Fruit fly (Drosophila melanogaster): ENCODE results near the gene CG7029.

The CG7029 gene

DNA sequence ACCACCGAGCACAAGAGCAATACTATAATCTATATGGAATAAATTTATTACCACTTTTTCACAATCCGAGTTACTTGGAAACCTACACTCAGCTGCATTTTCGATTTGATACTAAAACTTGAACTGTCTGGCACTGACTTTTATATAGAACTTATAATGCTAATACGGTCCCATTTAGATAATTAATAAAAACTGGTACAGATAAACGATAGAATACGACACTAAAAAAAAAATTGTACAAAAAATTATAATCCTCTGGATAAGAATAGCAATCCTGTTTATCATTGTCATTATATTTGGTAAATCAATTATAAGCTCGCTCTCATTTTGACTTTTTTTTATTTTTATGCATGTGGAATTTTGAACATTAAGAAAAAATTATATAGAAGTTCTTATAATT is 19.5 kb downstream of the CG7029 start, which contains the start of gene CG43093:
CG43093 (minus strand) TSS at position 101 of the 400 bp plus-strand sequence.
- TF ChIP-seq Sin3A (optimal IDR thresholded peaks at IDR 0.05) (no peak), h (optimal IDR thresholded peaks at IDR 0.05) (no peak), Myc (optimal IDR thresholded peaks at IDR 0.05) (no peak), psq (optimal IDR thresholded peaks at IDR 0.05) (no peak)

dm6 chr3R:22770887-22771286 is 20.2 kb downstream of the CG7029 start, which contains the start of gene CG43094:
Gene CG43094, minus strand, starts transcription at chr3R:22770987.
- TF ChIP-seq insv (optimal IDR thresholded peaks at IDR 0.05): no peak
- no peak for TF ChIP-seq Sin3A (optimal IDR thresholded peaks at IDR 0.05)
- no peak for TF ChIP-seq h (optimal IDR thresholded peaks at IDR 0.05)
- no peak for TF ChIP-seq psq (optimal IDR thresholded peaks at IDR 0.05)
- no peak for TF ChIP-seq ttk (optimal IDR thresholded peaks at IDR 0.05)
- no peak for TF ChIP-seq Myc (optimal IDR thresholded peaks at IDR 0.05)

- TF ChIP-seq Myc (optimal IDR thresholded peaks at IDR 0.05) (no peak), h (optimal IDR thresholded peaks at IDR 0.05) (no peak), insv (optimal IDR thresholded peaks at IDR 0.05) (no peak), Sin3A (optimal IDR thresholded peaks at IDR 0.05) (no peak), psq (optimal IDR thresholded peaks at IDR 0.05) (no peak), ttk (optimal IDR thresholded peaks at IDR 0.05) (no peak)
Observed at dm6 chr3R:22771670-22772069, 21.0 kb downstream of the CG7029 start, which contains the start of gene CG43095. Gene CG43095, minus strand, starts transcription at chr3R:22771770.

DNA sequence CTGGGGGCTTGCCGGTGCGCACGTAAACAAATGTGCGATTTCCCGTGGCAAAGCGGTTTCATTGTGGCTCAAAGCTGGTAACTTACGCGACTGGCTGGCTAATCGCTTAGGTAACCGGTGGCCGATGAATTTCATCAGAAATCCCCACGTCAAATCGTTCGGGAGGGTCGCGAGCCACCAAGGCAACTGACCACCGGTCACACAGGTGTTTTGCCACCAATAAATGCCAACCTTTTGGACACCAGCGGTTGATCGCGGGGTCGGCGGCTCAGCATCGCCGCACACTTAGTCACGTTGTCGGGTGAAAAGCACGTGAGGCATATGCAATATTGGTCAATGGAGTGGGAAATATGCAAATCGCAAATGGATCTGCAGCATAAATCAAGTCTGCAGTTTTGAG is 25.8 kb downstream of the CG7029 start:
- TF ChIP-seq Myc (optimal IDR thresholded peaks at IDR 0.05) (no peak), ttk (optimal IDR thresholded peaks at IDR 0.05) (no peak), psq (optimal IDR thresholded peaks at IDR 0.05) (no peak), h (optimal IDR thresholded peaks at IDR 0.05) (no peak), insv (optimal IDR thresholded peaks at IDR 0.05) (no peak)

DNA sequence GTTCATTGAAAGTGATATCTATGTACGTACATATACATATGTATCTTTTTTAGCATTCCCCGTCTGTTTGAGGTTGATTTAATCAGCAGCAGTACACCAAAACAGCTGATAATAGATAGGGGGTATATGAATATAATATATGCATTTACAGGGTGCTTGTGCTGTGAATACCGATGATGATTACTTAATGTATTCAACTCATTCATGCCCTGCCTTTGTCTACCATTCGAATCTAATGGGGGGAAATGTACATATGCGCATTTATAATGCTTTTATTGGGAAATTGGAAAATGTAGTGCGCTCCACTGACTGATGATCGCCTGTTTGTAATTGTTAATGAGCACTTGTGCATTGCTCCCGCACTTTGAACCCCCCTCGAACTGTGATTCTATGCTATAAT is 29.4 kb downstream of the CG7029 start:
- TF ChIP-seq ttk (optimal IDR thresholded peaks at IDR 0.05) (no peak), Myc (optimal IDR thresholded peaks at IDR 0.05) (no peak), Sin3A (optimal IDR thresholded peaks at IDR 0.05) (no peak), psq (optimal IDR thresholded peaks at IDR 0.05) (no peak), h (optimal IDR thresholded peaks at IDR 0.05) (no peak), insv (optimal IDR thresholded peaks at IDR 0.05) (no peak)

- TF ChIP-seq ttk (optimal IDR thresholded peaks at IDR 0.05) (no peak), Sin3A (optimal IDR thresholded peaks at IDR 0.05) (no peak), Myc (optimal IDR thresholded peaks at IDR 0.05) (no peak), insv (optimal IDR thresholded peaks at IDR 0.05) (no peak), psq (optimal IDR thresholded peaks at IDR 0.05) (no peak), h (optimal IDR thresholded peaks at IDR 0.05) (no peak)
Observed at dm6 chr3R:22781412-22781811, 30.7 kb downstream of the CG7029 start.

- TF ChIP-seq Sin3A (optimal IDR thresholded peaks at IDR 0.05) (no peak), insv (optimal IDR thresholded peaks at IDR 0.05) (no peak), ttk (optimal IDR thresholded peaks at IDR 0.05) (no peak), psq (optimal IDR thresholded peaks at IDR 0.05) (no peak), Myc (optimal IDR thresholded peaks at IDR 0.05) (no peak), h (optimal IDR thresholded peaks at IDR 0.05) (no peak)
Observed at dm6 chr3R:22784674-22785316, 34.1 kb downstream of the CG7029 start.

DNA sequence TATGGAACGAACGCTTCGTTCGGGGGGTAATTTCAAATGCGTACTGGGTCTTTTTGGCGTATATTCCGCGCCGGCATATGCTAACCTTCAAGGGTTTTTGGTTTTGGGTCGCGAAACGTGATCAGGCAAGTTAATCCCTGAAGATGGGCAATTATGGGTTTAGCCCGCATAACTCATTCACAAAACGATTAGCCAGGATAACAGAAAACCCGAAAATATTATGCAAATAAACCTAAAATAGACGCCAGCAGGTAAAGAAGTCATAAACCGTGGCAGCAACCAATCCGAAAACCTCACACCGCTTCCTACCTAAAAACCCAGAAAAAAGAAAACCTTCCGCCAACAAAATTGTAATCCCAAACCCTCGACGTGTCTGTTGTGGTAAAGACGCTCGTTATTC is 38.4 kb downstream of the CG7029 start:
- TF ChIP-seq h (optimal IDR thresholded peaks at IDR 0.05): no peak
- no peak for TF ChIP-seq Myc (optimal IDR thresholded peaks at IDR 0.05)
- TF ChIP-seq psq (optimal IDR thresholded peaks at IDR 0.05): no peak
- TF ChIP-seq insv (optimal IDR thresholded peaks at IDR 0.05): no peak
- TF ChIP-seq Sin3A (optimal IDR thresholded peaks at IDR 0.05): no peak
- no peak for TF ChIP-seq ttk (optimal IDR thresholded peaks at IDR 0.05)

DNA sequence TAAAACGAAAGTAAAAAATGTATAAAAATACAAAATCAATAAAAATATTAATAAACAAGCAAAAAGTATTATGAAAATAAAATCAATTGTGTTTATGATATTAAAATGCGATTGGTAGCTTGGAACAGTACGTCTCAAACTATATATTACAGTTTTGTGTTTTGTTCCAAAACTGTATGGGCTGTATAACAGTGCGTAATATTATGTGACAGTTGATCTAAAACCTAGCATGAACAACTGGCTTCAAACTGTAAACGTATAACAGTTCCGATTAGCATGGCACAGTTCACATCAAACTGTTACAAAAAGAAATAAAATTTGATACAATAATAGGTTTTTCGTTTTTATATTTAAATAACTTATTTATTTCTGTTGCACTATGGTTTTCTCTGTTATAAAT is 43.3 kb downstream of the CG7029 start:
- TF ChIP-seq ttk (optimal IDR thresholded peaks at IDR 0.05): no peak
- TF ChIP-seq h (optimal IDR thresholded peaks at IDR 0.05): no peak
- no peak for TF ChIP-seq Sin3A (optimal IDR thresholded peaks at IDR 0.05)
- TF ChIP-seq Myc (optimal IDR thresholded peaks at IDR 0.05): no peak
- no peak for TF ChIP-seq psq (optimal IDR thresholded peaks at IDR 0.05)
- TF ChIP-seq insv (optimal IDR thresholded peaks at IDR 0.05): no peak

DNA sequence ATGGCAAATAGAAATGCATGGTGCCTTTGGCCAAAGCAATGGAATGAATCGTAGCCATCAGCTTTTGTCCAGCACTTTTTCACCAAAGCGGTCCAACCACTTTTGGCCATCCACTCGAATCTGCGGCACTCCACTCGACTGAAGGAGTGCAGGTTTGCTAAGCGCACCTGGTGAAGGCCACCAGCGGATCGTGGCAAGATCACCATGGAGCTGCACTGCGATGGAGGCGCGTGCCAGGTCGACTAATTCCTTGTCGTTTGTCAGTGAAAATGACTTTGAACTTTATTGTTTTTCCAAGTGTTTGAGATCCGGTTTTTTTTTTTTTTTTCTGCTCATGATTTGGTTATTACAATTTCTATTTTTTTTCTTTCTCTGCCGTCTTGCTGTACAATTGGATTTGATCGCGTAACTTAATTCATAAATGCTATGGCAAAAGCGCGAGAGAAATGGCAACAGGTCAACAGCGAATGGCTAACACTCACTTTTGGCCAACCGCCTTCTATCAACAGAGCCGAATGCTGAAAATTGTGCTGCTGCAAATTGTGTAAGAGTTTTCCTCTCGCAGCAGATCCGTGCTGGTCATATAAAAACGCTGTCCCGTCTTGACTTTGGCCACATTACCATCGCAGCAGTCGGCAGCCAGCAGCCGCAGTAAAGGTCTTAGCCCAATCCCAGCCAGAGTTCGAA is 53.1 kb downstream of the CG7029 start, which contains the start of gene CG7031:
CG7031 (plus strand) TSS at position 637 of the 687 bp plus-strand sequence.
- TF ChIP-seq psq (optimal IDR thresholded peaks at IDR 0.05) (no peak), ttk (optimal IDR thresholded peaks at IDR 0.05) (no peak), Myc (optimal IDR thresholded peaks at IDR 0.05) (no peak), insv (optimal IDR thresholded peaks at IDR 0.05) (no peak), h (optimal IDR thresholded peaks at IDR 0.05) (no peak), Sin3A (optimal IDR thresholded peaks at IDR 0.05) (no peak)

DNA sequence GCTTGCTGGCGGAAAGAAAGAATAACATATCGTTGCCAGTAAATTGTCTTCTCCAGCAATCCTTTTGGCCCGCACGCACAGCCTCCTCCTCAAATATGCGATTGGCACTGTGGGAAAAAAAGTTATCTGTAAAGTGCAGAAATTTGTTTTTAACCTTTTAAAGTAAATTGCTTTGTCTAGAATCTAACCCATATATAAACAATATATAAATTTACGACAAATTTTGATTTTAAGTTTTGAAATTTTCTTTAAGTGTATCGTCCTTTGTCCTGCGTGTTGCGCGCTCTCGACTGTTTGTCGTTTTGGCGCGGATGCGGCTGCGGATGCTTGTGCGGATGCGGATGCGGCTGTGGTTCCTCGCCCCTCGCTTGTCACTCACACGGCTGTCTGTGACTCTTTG is 56.4 kb downstream of the CG7029 start:
- TF ChIP-seq psq (optimal IDR thresholded peaks at IDR 0.05): no peak
- no peak for TF ChIP-seq h (optimal IDR thresholded peaks at IDR 0.05)
- no peak for TF ChIP-seq Myc (optimal IDR thresholded peaks at IDR 0.05)
- no peak for TF ChIP-seq ttk (optimal IDR thresholded peaks at IDR 0.05)
- TF ChIP-seq insv (optimal IDR thresholded peaks at IDR 0.05): no peak
- TF ChIP-seq Sin3A (optimal IDR thresholded peaks at IDR 0.05): no peak

DNA sequence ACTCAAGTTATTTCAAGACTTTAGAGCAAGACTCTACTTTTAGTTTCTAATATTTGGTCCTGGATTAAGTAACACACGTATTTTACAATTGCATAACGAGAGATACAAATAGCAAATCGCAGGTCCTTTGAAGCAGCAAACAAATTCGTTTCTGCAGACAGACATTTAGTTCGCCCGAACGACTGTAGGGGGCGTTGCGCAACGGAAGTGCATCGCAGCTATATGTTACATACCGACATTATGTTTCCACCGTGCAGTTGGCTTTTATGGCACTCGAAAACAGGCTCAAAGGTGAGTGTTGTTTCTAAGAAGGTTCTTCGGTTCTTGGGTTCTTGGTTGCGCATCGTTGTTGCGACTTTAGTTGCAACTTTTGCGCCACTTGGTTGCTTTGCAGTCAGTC is 59.6 kb downstream of the CG7029 start:
- TF ChIP-seq Sin3A (optimal IDR thresholded peaks at IDR 0.05) (no peak), Myc (optimal IDR thresholded peaks at IDR 0.05) (no peak), insv (optimal IDR thresholded peaks at IDR 0.05) (no peak), ttk (optimal IDR thresholded peaks at IDR 0.05) (no peak), psq (optimal IDR thresholded peaks at IDR 0.05) (no peak), h (optimal IDR thresholded peaks at IDR 0.05) (no peak)
